Worm (Caenorhabditis elegans) whole organism, L3 larva: ENCODE data around the gene clec-78.
A peak's percentile ranks its signal among the peaks of the same experiment; 100 is the strongest.

Source experiments
- R02D3.7 ChIP-seq: fragments of 150-350 bp; optimal IDR thresholded peaks from 2 replicates; lab custom pipeline; 2014; ENCODE audit warnings: missing biosample characterization, missing genetic modification characterization
- ZK546.5 ChIP-seq: sonication (generic microtip); optimal IDR thresholded peaks from 2 replicates; lab custom pipeline; 2017; ENCODE audit warnings: missing biosample characterization, missing genetic modification characterization
- aly-2 ChIP-seq: fragments of 150-350 bp; optimal IDR thresholded peaks from 2 replicates; lab custom pipeline; 2014; ENCODE audit warnings: missing biosample characterization, missing genetic modification characterization
- ceh-28 ChIP-seq: fragments of 150-350 bp; optimal IDR thresholded peaks from 2 replicates; lab custom pipeline; 2014; ENCODE audit warnings: missing biosample characterization, missing genetic modification reagents, missing genetic modification characterization
- ceh-82 ChIP-seq: fragments of 150-350 bp; optimal IDR thresholded peaks from 2 replicates; lab custom pipeline; 2014; ENCODE audit warnings: missing biosample characterization, missing genetic modification characterization
- ceh-9 ChIP-seq: sonication (generic microtip); optimal IDR thresholded peaks from 2 replicates; lab custom pipeline; 2018; ENCODE audit warnings: missing biosample characterization, missing genetic modification characterization
- egl-27 ChIP-seq: sonication (generic microtip); optimal IDR thresholded peaks from 4 replicates; lab custom pipeline; 2017; ENCODE audit warnings: missing biosample characterization, missing genetic modification reagents, missing genetic modification characterization
- egl-5 ChIP-seq: fragments of 150-350 bp; optimal IDR thresholded peaks from 2 replicates; lab custom pipeline; 2017; ENCODE audit warnings: missing biosample characterization, missing genetic modification reagents, missing genetic modification characterization, inconsistent platforms
- elt-1 ChIP-seq: fragments of 150-350 bp; optimal IDR thresholded peaks from 2 replicates; lab custom pipeline; 2014; ENCODE audit warnings: missing biosample characterization, missing genetic modification characterization
- elt-2 ChIP-seq: sonication (generic microtip); optimal IDR thresholded peaks from 2 replicates; lab custom pipeline; 2016; ENCODE audit warnings: missing genetic modification reagents, mild to moderate bottlenecking, missing genetic modification characterization, missing compliant biosample characterization
- elt-3 ChIP-seq, 3 experiments: fragments of 150-350 bp in 1 of 3; sonication (generic microtip) in 2 of 3; optimal IDR thresholded peaks; 2 replicates in 2 of 3; 4 replicates in 1 of 3; lab custom pipeline; 2014 to 2017; ENCODE audit warnings: missing biosample characterization in 3 of 3, missing genetic modification characterization in 3 of 3
- eor-1 ChIP-seq, 2 experiments: fragments of 150-350 bp; optimal IDR thresholded peaks; 2 replicates each; lab custom pipeline; 2014 to 2018; ENCODE audit warnings: missing biosample characterization in 2 of 2, missing genetic modification characterization in 2 of 2
- fkh-10 ChIP-seq: sonication (generic microtip); optimal IDR thresholded peaks from 2 replicates; lab custom pipeline; 2017; ENCODE audit warnings: missing biosample characterization, missing genetic modification reagents, missing genetic modification characterization
- fkh-2 ChIP-seq: fragments of 150-350 bp; optimal IDR thresholded peaks from 2 replicates; lab custom pipeline; 2014; ENCODE audit warnings: missing biosample characterization, missing genetic modification reagents, missing genetic modification characterization
- fos-1 ChIP-seq: fragments of 150-350 bp; optimal IDR thresholded peaks from 2 replicates; lab custom pipeline; 2014; ENCODE audit warnings: missing biosample characterization, missing genetic modification characterization
- hmg-11 ChIP-seq: sonication (generic microtip); optimal IDR thresholded peaks from 2 replicates; lab custom pipeline; 2016; ENCODE audit warnings: missing genetic modification characterization, missing compliant biosample characterization
- jun-1 ChIP-seq: fragments of 150-350 bp; optimal IDR thresholded peaks from 2 replicates; lab custom pipeline; 2014; ENCODE audit warnings: missing biosample characterization, missing genetic modification reagents, missing genetic modification characterization
- lin-15B ChIP-seq: fragments of 150-350 bp; optimal IDR thresholded peaks from 2 replicates; lab custom pipeline; 2014; ENCODE audit warnings: missing biosample characterization, missing genetic modification characterization
- lin-39 ChIP-seq: fragments of 150-350 bp; optimal IDR thresholded peaks from 2 replicates; lab custom pipeline; 2018; ENCODE audit warnings: missing biosample characterization, missing genetic modification reagents, missing genetic modification characterization
- lsy-12 ChIP-seq: sonication (generic microtip); optimal IDR thresholded peaks from 2 replicates; lab custom pipeline; 2016; ENCODE audit warnings: mild to moderate bottlenecking, missing genetic modification characterization, missing compliant biosample characterization
- mdl-1 ChIP-seq: fragments of 150-350 bp; optimal IDR thresholded peaks from 2 replicates; lab custom pipeline; 2014; ENCODE audit warnings: missing biosample characterization, missing genetic modification characterization
- mml-1 ChIP-seq: fragments of 150-350 bp; sonication (generic microtip); optimal IDR thresholded peaks from 3 replicates; lab custom pipeline; 2014; ENCODE audit warnings: missing biosample characterization, missing genetic modification characterization
- nfya-1 ChIP-seq: sonication (generic microtip); optimal IDR thresholded peaks from 2 replicates; lab custom pipeline; 2017; ENCODE audit warnings: missing genetic modification characterization, mild to moderate bottlenecking, missing compliant biosample characterization, antibody characterized with exemption, moderate library complexity; ENCODE audit not compliant: insufficient read depth
- nhr-11 ChIP-seq: fragments of 150-350 bp; optimal IDR thresholded peaks from 2 replicates; lab custom pipeline; 2014; ENCODE audit warnings: missing biosample characterization, missing genetic modification characterization
- nhr-12 ChIP-seq: fragments of 150-350 bp; optimal IDR thresholded peaks from 2 replicates; lab custom pipeline; 2014; ENCODE audit warnings: missing biosample characterization, missing genetic modification characterization
- nhr-23 ChIP-seq: fragments of 150-350 bp; optimal IDR thresholded peaks from 2 replicates; lab custom pipeline; 2014; ENCODE audit warnings: missing biosample characterization, missing genetic modification reagents, missing genetic modification characterization
- nhr-237 ChIP-seq: fragments of 150-350 bp; optimal IDR thresholded peaks from 2 replicates; lab custom pipeline; 2014; ENCODE audit warnings: missing biosample characterization, missing genetic modification characterization
- nhr-25 ChIP-seq: sonication (generic microtip); optimal IDR thresholded peaks from 2 replicates; lab custom pipeline; 2017; ENCODE audit warnings: missing biosample characterization, missing genetic modification characterization
- nhr-28 ChIP-seq: fragments of 150-350 bp; optimal IDR thresholded peaks from 2 replicates; lab custom pipeline; 2014; ENCODE audit warnings: missing biosample characterization, missing genetic modification characterization
- nhr-43 ChIP-seq: sonication (generic microtip); optimal IDR thresholded peaks from 2 replicates; lab custom pipeline; 2016; ENCODE audit warnings: mild to moderate bottlenecking, missing genetic modification characterization, missing compliant biosample characterization; ENCODE audit not compliant: poor library complexity, severe bottlenecking
- nhr-67 ChIP-seq: fragments of 150-350 bp; optimal IDR thresholded peaks from 2 replicates; lab custom pipeline; 2014; ENCODE audit warnings: missing biosample characterization, missing genetic modification characterization
- nhr-76 ChIP-seq: fragments of 150-350 bp; sonication (generic microtip); optimal IDR thresholded peaks from 5 replicates; lab custom pipeline; 2014; ENCODE audit warnings: missing biosample characterization, missing genetic modification characterization
- nhr-77 ChIP-seq: fragments of 150-350 bp; optimal IDR thresholded peaks from 2 replicates; lab custom pipeline; 2014; ENCODE audit warnings: missing biosample characterization, missing genetic modification characterization
- pha-4 ChIP-seq: fragments of 150-350 bp; optimal IDR thresholded peaks from 2 replicates; lab custom pipeline; 2014; ENCODE audit warnings: missing biosample characterization, missing genetic modification reagents, missing genetic modification characterization
- pqm-1 ChIP-seq: fragments of 150-350 bp; optimal IDR thresholded peaks from 2 replicates; lab custom pipeline; 2017; ENCODE audit warnings: missing biosample characterization, missing genetic modification characterization, inconsistent platforms
- skn-1 ChIP-seq: fragments of 150-350 bp; optimal IDR thresholded peaks from 2 replicates; lab custom pipeline; 2014; ENCODE audit warnings: missing biosample characterization, missing genetic modification characterization
- snpc-4 ChIP-seq: fragments of 150-350 bp; optimal IDR thresholded peaks from 2 replicates; lab custom pipeline; 2014; ENCODE audit warnings: missing biosample characterization, missing genetic modification characterization
- unc-39 ChIP-seq: sonication (generic microtip); optimal IDR thresholded peaks from 4 replicates; lab custom pipeline; 2017; ENCODE audit warnings: missing biosample characterization, missing genetic modification characterization
- zag-1 ChIP-seq: fragments of 150-350 bp; optimal IDR thresholded peaks from 2 replicates; lab custom pipeline; 2014; ENCODE audit warnings: missing biosample characterization, missing genetic modification characterization
- ztf-11 ChIP-seq: fragments of 150-350 bp; optimal IDR thresholded peaks from 2 replicates; lab custom pipeline; 2014; ENCODE audit warnings: missing biosample characterization, missing genetic modification characterization
- ztf-4 ChIP-seq: fragments of 150-350 bp; optimal IDR thresholded peaks from 2 replicates; lab custom pipeline; 2014; ENCODE audit warnings: missing biosample characterization, missing genetic modification characterization

Gene clec-78

DNA sequence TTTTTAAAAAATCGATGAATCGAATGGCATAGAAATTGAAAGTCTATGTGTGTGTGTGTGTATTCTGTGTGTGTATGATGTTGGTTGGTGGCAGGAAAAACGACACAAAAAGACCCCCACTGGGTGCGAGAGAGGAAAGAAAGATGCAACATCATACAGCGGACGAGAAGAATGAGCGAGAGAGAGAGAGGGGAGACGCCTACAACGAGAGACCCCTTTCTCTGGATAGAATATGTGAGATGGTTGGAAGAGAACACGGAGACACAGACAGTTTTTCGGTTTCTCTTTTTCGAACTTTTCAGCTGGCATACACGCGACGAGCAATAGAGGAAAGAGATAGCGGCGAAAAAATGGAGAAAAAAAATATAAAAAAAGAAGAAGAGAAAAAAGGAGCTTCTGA lies 30.9 kb downstream of the clec-78 start (continued):
- peak; percentile 20 for TF ChIP-seq nhr-23 (tag; lab: Kevin White, UChicago)
- TF ChIP-seq nhr-11 (tag; lab: Kevin White, UChicago) = peak; percentile 17
- no peak for TF ChIP-seq fkh-2 (tag; lab: Kevin White, UChicago)
- TF ChIP-seq lin-39 (tag; lab: Kevin White, UChicago) = peak; percentile 86
- TF ChIP-seq ceh-28 (tag; lab: Kevin White, UChicago) = no peak
- TF ChIP-seq lin-15B = peak; percentile 51
- peak; percentile 77 for TF ChIP-seq egl-5
- no peak for TF ChIP-seq nhr-43 (tag; lab: Kevin White, UChicago)
- TF ChIP-seq mml-1 (tag; lab: Kevin White, UChicago) = no peak
- TF ChIP-seq hmg-11 (tag; lab: Kevin White, UChicago) = peak; percentile 95
- no peak for TF ChIP-seq ceh-9 (tag; lab: Kevin White, UChicago)
- peak; percentile 86 for TF ChIP-seq nfya-1 (tag; lab: Kevin White, UChicago)

DNA sequence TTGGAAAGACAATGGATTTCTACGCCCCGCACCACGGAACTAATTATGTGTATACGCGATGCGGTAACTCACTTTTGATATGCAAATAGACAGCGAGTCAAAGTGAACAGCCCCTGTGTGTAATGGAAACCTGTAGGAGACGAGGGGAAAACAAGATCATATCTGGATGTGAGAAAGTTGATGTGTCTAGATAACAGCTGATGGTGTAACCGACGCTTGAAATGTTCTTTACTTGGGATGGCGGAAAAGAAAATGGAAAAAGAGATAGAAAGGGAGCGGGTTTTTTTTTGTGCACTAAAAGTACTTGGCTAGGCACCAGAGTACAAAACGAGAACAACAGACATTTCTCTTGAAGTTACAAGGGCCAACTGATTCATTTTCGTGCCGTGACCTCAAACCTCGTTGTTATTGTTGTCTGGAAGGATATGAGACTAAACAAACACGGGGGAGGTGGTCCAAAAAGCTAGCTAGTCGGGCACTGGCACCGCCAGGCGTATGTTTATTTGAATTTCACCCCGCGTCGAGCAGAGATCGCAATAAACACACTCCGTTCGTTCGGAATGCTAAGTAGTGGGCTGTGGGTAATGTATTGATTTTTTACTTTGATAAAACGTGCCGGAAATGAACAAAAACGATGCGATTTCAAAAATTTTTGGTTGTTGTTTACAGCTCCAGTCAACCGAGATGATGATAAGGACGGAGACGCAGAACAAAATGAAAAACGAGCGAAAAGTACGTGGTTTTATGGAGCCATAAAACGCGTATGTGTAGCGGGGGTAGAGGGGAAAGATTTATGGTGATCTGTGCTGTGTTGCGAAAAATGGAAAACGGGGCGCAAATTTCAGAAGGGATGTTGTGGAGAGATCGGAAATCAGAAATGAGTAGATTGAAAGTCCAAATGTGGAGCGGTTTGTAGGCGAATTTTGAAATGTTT lies 33.2 kb downstream of the clec-78 start:
- TF ChIP-seq lsy-12 (tag; lab: Kevin White, UChicago) (no peak), ztf-4 (tag; lab: Kevin White, UChicago) (no peak), R02D3.7 (no peak), nhr-12 (tag; lab: Kevin White, UChicago) (no peak), egl-5 (peak; percentile 89), nhr-23 (tag; lab: Kevin White, UChicago) (peak; percentile 16), lin-39 (tag; lab: Kevin White, UChicago) (peak; percentile 67), mdl-1 (tag; lab: Kevin White, UChicago) (no peak), ceh-82 (tag; lab: Kevin White, UChicago) (no peak), elt-1 (tag; lab: Kevin White, UChicago) (peak; percentile 41), hmg-11 (tag; lab: Kevin White, UChicago) (no peak), nhr-77 (tag; lab: Kevin White, UChicago) (no peak), ztf-11 (no peak), elt-2 (tag; lab: Kevin White, UChicago) (peak; percentile 75), skn-1 (tag; lab: Kevin White, UChicago) (no peak), pha-4 (tag; lab: Kevin White, UChicago) (peak; percentile 58), egl-27 (tag; lab: Kevin White, UChicago) (no peak), nfya-1 (tag; lab: Kevin White, UChicago) (peak; percentile 40), pqm-1 (tag; lab: Kevin White, UChicago) (peak; percentile 52), nhr-237 (tag; lab: Kevin White, UChicago) (no peak), nhr-43 (tag; lab: Kevin White, UChicago) (peak; percentile 35), mml-1 (tag; lab: Kevin White, UChicago) (no peak), lin-15B (no peak), aly-2 (tag; lab: Kevin White, UChicago) (no peak), nhr-76 (no peak)

DNA sequence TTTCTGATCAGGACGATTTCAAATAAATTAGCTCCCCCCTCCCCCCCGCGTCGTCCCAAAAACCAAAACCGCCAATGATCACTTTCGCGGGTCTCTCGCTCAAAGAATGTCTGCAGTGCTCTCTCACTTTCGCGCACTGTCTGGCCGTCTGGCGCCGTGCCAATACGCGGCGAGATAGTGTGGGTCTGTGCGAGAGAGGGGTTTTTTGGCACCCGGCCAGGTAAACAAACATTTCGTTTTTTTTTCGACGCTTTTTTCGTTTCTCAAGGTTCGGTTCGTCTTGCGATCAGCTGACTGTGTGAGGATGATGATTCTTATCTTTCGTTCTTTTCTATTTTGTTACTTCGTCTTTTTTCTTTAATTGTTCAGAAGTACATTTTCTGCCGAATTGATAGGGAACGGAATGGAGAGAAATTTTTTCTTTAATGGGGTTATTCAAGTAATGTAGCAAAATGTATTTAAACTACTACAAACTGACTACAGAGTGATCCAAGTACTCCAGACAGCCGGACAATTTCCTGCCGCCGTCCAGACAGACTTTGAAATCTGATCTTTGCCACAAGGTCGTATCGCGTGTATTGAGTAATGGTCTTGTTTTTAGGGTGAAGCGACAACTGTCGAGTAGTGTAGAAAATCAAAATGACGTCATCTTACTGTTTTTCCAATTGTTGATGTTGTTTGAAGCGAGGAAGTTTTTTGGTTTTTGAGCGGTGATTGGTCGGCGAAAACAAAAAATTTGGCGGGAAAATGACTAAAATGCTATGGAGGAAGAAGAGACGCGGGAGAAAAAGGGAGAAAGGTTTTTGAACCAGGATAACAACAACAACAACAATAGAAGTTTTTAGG lies 35.5 kb downstream of the clec-78 start:
- no peak for TF ChIP-seq nhr-28 (tag; lab: Kevin White, UChicago)
- TF ChIP-seq nhr-25 (tag; lab: Kevin White, UChicago) = peak; percentile 63
- no peak for TF ChIP-seq eor-1 (tag; optimal IDR thresholded peaks at IDR 0.05; lab: Kevin White, UChicago)
- TF ChIP-seq nhr-11 (tag; lab: Kevin White, UChicago) = peak; percentile 17
- peak; percentile 27 for TF ChIP-seq elt-1 (tag; lab: Kevin White, UChicago)
- no peak for TF ChIP-seq snpc-4 (tag; lab: Kevin White, UChicago)
- TF ChIP-seq ztf-4 (tag; lab: Kevin White, UChicago) = no peak
- no peak for TF ChIP-seq egl-27 (tag; lab: Kevin White, UChicago)
- peak in 1 of 3 experiments; percentile 56 for TF ChIP-seq elt-3 (tag; optimal IDR thresholded peaks at IDR 0.05; lab: Kevin White, UChicago)
- TF ChIP-seq unc-39 (tag; lab: Kevin White, UChicago) = no peak
- peak; percentile 32 for TF ChIP-seq mdl-1 (tag; lab: Kevin White, UChicago)
- TF ChIP-seq nhr-12 (tag; lab: Kevin White, UChicago) = no peak
- TF ChIP-seq fkh-10 (GFP tag; lab: Kevin White, UChicago) = no peak
- no peak for TF ChIP-seq ceh-82 (tag; lab: Kevin White, UChicago)
- TF ChIP-seq ZK546.5 (tag; lab: Kevin White, UChicago) = no peak
- TF ChIP-seq R02D3.7 = no peak
- TF ChIP-seq fos-1 (tag; lab: Kevin White, UChicago) = no peak
- TF ChIP-seq aly-2 (tag; lab: Kevin White, UChicago) = no peak
- no peak for TF ChIP-seq fkh-2 (tag; lab: Kevin White, UChicago)
- no peak for TF ChIP-seq mml-1 (tag; lab: Kevin White, UChicago)
- no peak for TF ChIP-seq nhr-67 (tag; lab: Kevin White, UChicago)
- peak; percentile 17 for TF ChIP-seq nhr-43 (tag; lab: Kevin White, UChicago)
- peak; percentile 27 for TF ChIP-seq pqm-1 (tag; lab: Kevin White, UChicago)
- no peak for TF ChIP-seq ceh-9 (tag; lab: Kevin White, UChicago)
- peak; percentile 88 for TF ChIP-seq elt-2 (tag; lab: Kevin White, UChicago)
- TF ChIP-seq zag-1 (tag; lab: Kevin White, UChicago) = no peak
- TF ChIP-seq nhr-76 = no peak
- TF ChIP-seq skn-1 (tag; lab: Kevin White, UChicago) = peak; percentile 24
- peak; percentile 89 for TF ChIP-seq jun-1 (tag; lab: Kevin White, UChicago)
- no peak for TF ChIP-seq ztf-11
